Worm (Caenorhabditis elegans): ENCODE measurements around the gene kin-16.

DNA sequence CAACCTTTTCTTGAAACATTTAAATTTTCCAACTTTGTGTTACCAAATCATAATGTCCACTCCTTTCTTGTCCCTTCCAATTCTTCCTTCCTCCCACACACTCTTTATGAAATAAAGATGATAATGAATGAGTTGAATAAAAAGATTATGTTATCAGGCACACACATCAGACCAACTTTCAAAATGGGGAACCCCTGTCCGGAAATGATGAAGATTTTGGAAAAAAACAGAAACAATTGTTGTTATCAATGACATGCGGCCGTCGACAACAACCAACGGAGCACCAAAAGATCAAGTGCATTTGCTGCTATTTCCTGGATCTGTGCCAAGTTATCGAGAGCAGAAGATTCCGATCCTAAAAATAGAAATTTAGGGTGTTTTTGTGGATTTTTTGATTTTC is 47.4 kb upstream of the kin-16 start:
- TF ChIP-seq cog-1 (tag; optimal IDR thresholded peaks at IDR 0.05): no peak
- TF ChIP-seq ref-1 (GFP tag; conservative IDR thresholded peaks at IDR 0.05): no peak
- TF ChIP-seq flt-1 (GFP tag; IDR thresholded peaks at IDR 0.05): no peak
- no peak for TF ChIP-seq ztf-29 (GFP tag; IDR thresholded peaks at IDR 0.05)
- TF ChIP-seq T22C8.4 (GFP tag; IDR thresholded peaks at IDR 0.05): no peak

All from whole organism, midembryonic.